Worm (Caenorhabditis elegans) whole organism, L4 larva: ENCODE results near the gene sqv-2.

Experiments used
- ama-1 ChIP-seq: fragments of 150-350 bp; optimal IDR thresholded peaks from 2 replicates; lab custom pipeline; 2014; ENCODE audit warnings: inconsistent platforms, mixed read lengths
- ceh-44 ChIP-seq: fragments of 200-800 bp; sonication (Bioruptor generic); IDR thresholded peaks from 2 replicates; pipeline ENCODE4 v1.3.6; 2022; ENCODE audit warnings: missing genetic modification reagents, missing genetic modification characterization, missing compliant biosample characterization
- ces-1 ChIP-seq: fragments of 150-350 bp; sonication (generic microtip); optimal IDR thresholded peaks from 4 replicates; lab custom pipeline; 2014; ENCODE audit warnings: missing biosample characterization, missing genetic modification reagents, missing genetic modification characterization
- jun-1 ChIP-seq: fragments of 150-350 bp; optimal IDR thresholded peaks from 2 replicates; lab custom pipeline; 2014; ENCODE audit warnings: missing biosample characterization, missing genetic modification reagents, missing genetic modification characterization
- nhr-76 ChIP-seq: fragments of 150-350 bp; optimal IDR thresholded peaks from 2 replicates; lab custom pipeline; 2014; ENCODE audit warnings: missing biosample characterization, missing genetic modification characterization
- nhr-77 ChIP-seq: fragments of 150-350 bp; optimal IDR thresholded peaks from 2 replicates; lab custom pipeline; 2014; ENCODE audit warnings: missing biosample characterization, missing genetic modification characterization
- pqm-1 ChIP-seq: sonication (generic microtip); optimal IDR thresholded peaks from 2 replicates; lab custom pipeline; 2017; ENCODE audit warnings: missing biosample characterization, missing genetic modification characterization
- rbr-2 ChIP-seq: sonication (generic microtip); optimal IDR thresholded peaks from 2 replicates; lab custom pipeline; 2016; ENCODE audit warnings: missing genotype, missing genetic modification characterization, missing compliant biosample characterization
- spr-3 ChIP-seq: fragments of 200-800 bp; sonication (Bioruptor generic); optimal IDR thresholded peaks from 2 replicates; lab custom pipeline; 2018; ENCODE audit warnings: mild to moderate bottlenecking, missing genetic modification characterization, missing compliant biosample characterization
- zip-11 ChIP-seq: fragments of 200-800 bp; sonication (Bioruptor generic); IDR thresholded peaks from 2 replicates; pipeline ENCODE4 v1.3.6; 2022; ENCODE audit warnings: missing genetic modification characterization, missing compliant biosample characterization
- ztf-11 ChIP-seq: fragments of 150-350 bp; optimal IDR thresholded peaks from 2 replicates; lab custom pipeline; 2014; ENCODE audit warnings: missing biosample characterization, missing genetic modification characterization

ce11 chrII:2878909-2879308 lies 15.3 kb downstream of the sqv-2 start:
- TF ChIP-seq nhr-77 (no peak), jun-1 (no peak), rbr-2 (no peak), zip-11 (GFP tag; lab: Robert Waterston, UW) (no peak), ces-1 (GFP tag; lab: Kevin White, UChicago) (no peak), ceh-44 (GFP tag; lab: Robert Waterston, UW) (no peak), nhr-76 (no peak), pqm-1 (tag; lab: Kevin White, UChicago) (no peak), spr-3 (no peak), ztf-11 (no peak), ama-1 (lab: Kevin White, UChicago) (no peak)
